Fruit fly (Drosophila melanogaster): ENCODE results near the gene AdipoR.

AdipoR gene

dm6 chr3R:22515384-22515783, 32.3 kb downstream of the AdipoR start (continued):
- TF ChIP-seq CG11093 (GFP tag; IDR thresholded peaks at IDR 0.05), result no peak
- no peak for TF ChIP-seq CG7372 (GFP tag; IDR thresholded peaks at IDR 0.05)
- no peak for TF ChIP-seq sug (tag; optimal IDR thresholded peaks at IDR 0.05)
- no peak for TF ChIP-seq Lhr (GFP tag; optimal IDR thresholded peaks at IDR 0.05)
- no peak for TF ChIP-seq YL-1 (GFP tag; optimal IDR thresholded peaks at IDR 0.05)
- no peak for TF ChIP-seq tll (GFP tag; optimal IDR thresholded peaks at IDR 0.05)
- peak; percentile 3 for TF ChIP-seq ind (GFP tag; optimal IDR thresholded peaks at IDR 0.05)
- TF ChIP-seq Atf6 (GFP tag; IDR thresholded peaks at IDR 0.05), result no peak
- TF ChIP-seq Mrtf (GFP tag; IDR thresholded peaks at IDR 0.05), result no peak
- no peak for TF ChIP-seq CG3065 (GFP tag; optimal IDR thresholded peaks at IDR 0.05)
- TF ChIP-seq disco-r (GFP tag; optimal IDR thresholded peaks at IDR 0.05), result no peak
- TF ChIP-seq Ada2b (GFP tag; IDR thresholded peaks at IDR 0.05), result no peak
- no peak for TF ChIP-seq fd102C (GFP tag; optimal IDR thresholded peaks at IDR 0.05)
- TF ChIP-seq CG2678 (tag; optimal IDR thresholded peaks at IDR 0.05), result peak; percentile 2
- peak; percentile 16 for TF ChIP-seq CG9727 (GFP tag; optimal IDR thresholded peaks at IDR 0.05)
- no peak for TF ChIP-seq CG4282 (GFP tag; optimal IDR thresholded peaks at IDR 0.05)
- TF ChIP-seq CG6854 (GFP tag; optimal IDR thresholded peaks at IDR 0.05), result no peak
- TF ChIP-seq CG8944 (GFP tag; optimal IDR thresholded peaks at IDR 0.05), result no peak
- no peak for TF ChIP-seq CG11085 (GFP tag; IDR thresholded peaks at IDR 0.05)
- no peak for TF ChIP-seq Dip3 (GFP tag; optimal IDR thresholded peaks at IDR 0.05)
- no peak for TF ChIP-seq crp (GFP tag; optimal IDR thresholded peaks at IDR 0.05)
- no peak for TF ChIP-seq D19B (GFP tag; optimal IDR thresholded peaks at IDR 0.05)
- TF ChIP-seq CG4854 (GFP tag; optimal IDR thresholded peaks at IDR 0.05), result no peak
- no peak for TF ChIP-seq CG31224 (GFP tag; IDR thresholded peaks at IDR 0.05)
- TF ChIP-seq kah (GFP tag; optimal IDR thresholded peaks at IDR 0.05), result no peak
- no peak for TF ChIP-seq exex (tag; optimal IDR thresholded peaks at IDR 0.05)
- no peak for TF ChIP-seq fu2 (GFP tag; optimal IDR thresholded peaks at IDR 0.05)
- TF ChIP-seq Med (GFP tag), result peak; percentile 78
- TF ChIP-seq sqz (GFP tag; optimal IDR thresholded peaks at IDR 0.05), result no peak
- TF ChIP-seq esg (GFP tag; conservative IDR thresholded peaks at IDR 0.05), result 0 out of 2 replicates have a peak, but pooled peaks have one; percentile 19
- no peak for TF ChIP-seq B-H1 (GFP tag; IDR thresholded peaks at IDR 0.05)
- 0 out of 3 replicates have a peak, but pooled peaks have one; percentile 11 for TF ChIP-seq Dbx (GFP tag; IDR thresholded peaks at IDR 0.05)
- peak; percentile 10 for TF ChIP-seq Blimp-1 (GFP tag; optimal IDR thresholded peaks at IDR 0.05)
- no peak for TF ChIP-seq CG18619 (GFP tag; optimal IDR thresholded peaks at IDR 0.05)
- no peak for TF ChIP-seq kay (GFP tag; optimal IDR thresholded peaks at IDR 0.05)
- no peak for TF ChIP-seq Hmr (GFP tag; optimal IDR thresholded peaks at IDR 0.05)
- TF ChIP-seq E2f2 (GFP tag; IDR thresholded peaks at IDR 0.05), result no peak
- TF ChIP-seq Spps (tag; optimal IDR thresholded peaks at IDR 0.05), result no peak
- TF ChIP-seq CG10147 (GFP tag; optimal IDR thresholded peaks at IDR 0.05), result no peak
- no peak for TF ChIP-seq zfh2 (GFP tag; optimal IDR thresholded peaks at IDR 0.05)

- TF ChIP-seq ken (GFP tag; IDR thresholded peaks at IDR 0.05) (no peak), E2f1 (GFP tag; IDR thresholded peaks at IDR 0.05) (peak; percentile 33; the same call in 1 of the 2 replicates), CG18619 (GFP tag; optimal IDR thresholded peaks at IDR 0.05) (peak; percentile 0), Fer3 (tag; optimal IDR thresholded peaks at IDR 0.05) (peak; percentile 17), CG8290 (GFP tag; optimal IDR thresholded peaks at IDR 0.05) (no peak), CG8290 (tag; optimal IDR thresholded peaks at IDR 0.05) (peak in 1 of 2 experiments; percentile 65), CG9932 (GFP tag; IDR thresholded peaks at IDR 0.05) (peak; percentile 41; the same call in 1 of the 2 replicates), zf30C (GFP tag; optimal IDR thresholded peaks at IDR 0.05) (no peak), CG14965 (GFP tag; optimal IDR thresholded peaks at IDR 0.05; ENCODE audit: borderline replicate concordance) (no peak), Adf1 (GFP tag; IDR thresholded peaks at IDR 0.05) (no peak), CG6791 (GFP tag; IDR thresholded peaks at IDR 0.05; ENCODE audit: partially characterized antibody) (no peak), ind (GFP tag; optimal IDR thresholded peaks at IDR 0.05) (peak; percentile 15), CG18599 (GFP tag; optimal IDR thresholded peaks at IDR 0.05) (peak; percentile 76), Ada2b (GFP tag; IDR thresholded peaks at IDR 0.05) (peak; percentile 19; the same call in 1 of the 2 replicates), CG16815 (GFP tag; optimal IDR thresholded peaks at IDR 0.05) (no peak), CG2678 (tag; optimal IDR thresholded peaks at IDR 0.05) (peak; percentile 43), Aef1 (GFP tag; IDR thresholded peaks at IDR 0.05) (0 out of 3 replicates have a peak, but pooled peaks have one; percentile 22)
Observed at dm6 chr3R:22503630-22504029, 44.0 kb downstream of the AdipoR start.
